Worm (Caenorhabditis elegans) whole organism, mixed stage, embryonic: ENCODE data around the gene R08C7.1.

Source experiments
- lsy-2 ChIP-seq: fragments of 150-350 bp; optimal IDR thresholded peaks from 2 replicates; lab custom pipeline; 2014; ENCODE audit warnings: missing biosample characterization, missing genetic modification characterization
- nhr-28 ChIP-seq: fragments of 150-350 bp; optimal IDR thresholded peaks from 2 replicates; lab custom pipeline; 2014; ENCODE audit warnings: missing biosample characterization, missing genetic modification characterization
- sptf-1 ChIP-seq: sonication (generic microtip); optimal IDR thresholded peaks from 2 replicates; lab custom pipeline; 2017; ENCODE audit warnings: mild to moderate bottlenecking, missing genetic modification characterization, moderate library complexity, missing compliant biosample characterization
- unc-39 ChIP-seq: fragments of 150-350 bp; optimal IDR thresholded peaks from 2 replicates; lab custom pipeline; 2014; ENCODE audit warnings: missing biosample characterization, missing genetic modification characterization
- unc-62 ChIP-seq: fragments of 150-350 bp; optimal IDR thresholded peaks from 2 replicates; lab custom pipeline; 2014; ENCODE audit warnings: missing biosample characterization, missing genetic modification reagents, missing genetic modification characterization

DNA sequence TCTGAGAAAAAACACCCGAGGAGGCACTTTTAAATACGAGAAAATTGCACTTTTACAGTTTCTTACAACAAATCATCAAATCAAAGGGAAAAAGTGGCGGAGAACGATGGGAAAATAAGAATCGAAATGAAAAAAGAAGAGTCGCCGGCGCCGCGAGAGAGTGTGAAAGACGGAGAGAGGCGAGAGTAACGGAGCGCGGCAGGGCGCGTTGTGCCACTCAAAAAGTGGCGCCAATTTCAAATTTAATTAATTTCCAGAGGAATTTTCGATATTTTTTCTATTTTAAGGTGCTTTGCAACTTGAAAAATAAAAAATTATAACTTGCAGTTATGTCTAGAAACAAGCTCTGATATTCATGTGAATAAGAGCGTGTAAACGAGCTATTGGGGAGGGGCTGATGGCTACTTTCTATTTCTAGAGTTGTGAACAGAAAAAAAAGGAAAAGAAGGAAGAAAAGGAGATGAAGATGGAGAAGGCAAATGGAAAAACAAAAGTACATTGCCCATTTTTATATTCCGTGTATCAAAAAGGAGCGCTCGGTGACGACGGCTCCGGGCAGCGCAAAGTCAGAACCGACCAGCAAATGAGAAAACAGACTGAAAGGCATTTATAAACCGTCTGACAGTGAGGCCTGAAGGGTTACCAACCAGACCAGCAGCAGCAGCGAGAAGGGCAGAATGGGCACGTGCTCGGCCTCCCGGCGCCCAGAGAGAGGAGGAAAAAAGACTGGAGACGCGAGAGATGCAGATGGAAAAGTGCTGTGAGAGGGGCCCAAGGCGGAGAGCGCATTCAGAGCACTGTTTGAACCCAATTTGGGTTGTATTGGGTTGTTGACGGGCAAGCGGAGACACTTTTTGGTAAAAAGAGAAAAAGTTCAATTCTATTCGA is 19.5 kb downstream of the R08C7.1 start:
- no peak for TF ChIP-seq unc-39 (tag; lab: Kevin White, UChicago)
- TF ChIP-seq lsy-2 (tag; lab: Kevin White, UChicago): no peak
- TF ChIP-seq nhr-28 (tag; lab: Kevin White, UChicago): no peak
- no peak for TF ChIP-seq sptf-1 (tag; lab: Kevin White, UChicago)
- TF ChIP-seq unc-62 (GFP tag; lab: Kevin White, UChicago): no peak
